Worm (Caenorhabditis elegans): ENCODE data around the gene F10C1.9.

- TF ChIP-seq nhr-76 (tag; optimal IDR thresholded peaks at IDR 0.05) (no peak), nhr-77 (tag; optimal IDR thresholded peaks at IDR 0.05) (no peak), ceh-8 (GFP tag; optimal IDR thresholded peaks at IDR 0.05) (no peak), efl-1 (optimal IDR thresholded peaks at IDR 0.05) (no peak), efl-1 (GFP tag; optimal IDR thresholded peaks at IDR 0.05 in 1 of 2) (peak in 1 of 2 experiments; percentile 42), unc-30 (tag; optimal IDR thresholded peaks at IDR 0.05) (no peak), ztf-4 (tag; optimal IDR thresholded peaks at IDR 0.05) (no peak), fkh-10 (GFP tag; optimal IDR thresholded peaks at IDR 0.05) (no peak), snpc-4 (tag; optimal IDR thresholded peaks at IDR 0.05) (no peak)
These were observed 45.3 kb upstream of the F10C1.9 start, which contains the start of gene lect-2 for ce11 chrII:5790313-5790773.
